Fruit fly (Drosophila melanogaster) whole organism, embryonic: ENCODE data around the gene ato.
A peak's percentile ranks its signal among the peaks of the same experiment; 100 is the strongest.

ENCODE experiments used
- CG10267 ChIP-seq: fragments of 200-800 bp; sonication (Bioruptor generic); optimal IDR thresholded peaks from 2 replicates; lab custom pipeline; 2018; ENCODE audit warnings: missing biosample characterization, mild to moderate bottlenecking, missing genetic modification characterization, moderate library complexity
- CG11398 ChIP-seq: fragments of 200-800 bp; sonication (Bioruptor generic); optimal IDR thresholded peaks from 2 replicates; lab custom pipeline; 2016; ENCODE audit warnings: missing biosample characterization, missing genetic modification characterization
- CG12391 ChIP-seq: fragments of 200-800 bp; sonication (Bioruptor generic); optimal IDR thresholded peaks from 3 replicates; lab custom pipeline; 2018; ENCODE audit warnings: missing biosample characterization, mild to moderate bottlenecking, missing genetic modification characterization, moderate library complexity
- CG12659 ChIP-seq: fragments of 200-800 bp; sonication (Bioruptor generic); optimal IDR thresholded peaks from 3 replicates; lab custom pipeline; 2017; ENCODE audit warnings: mild to moderate bottlenecking, missing biosample characterization, missing genetic modification reagents, missing genetic modification characterization
- CG1529 ChIP-seq: fragments of 200-800 bp; sonication (Bioruptor generic); optimal IDR thresholded peaks from 3 replicates; lab custom pipeline; 2018; ENCODE audit warnings: missing biosample characterization, missing genetic modification characterization
- CG17802 ChIP-seq: fragments of 200-800 bp; sonication (Bioruptor generic); optimal IDR thresholded peaks from 2 replicates; lab custom pipeline; 2018; ENCODE audit warnings: missing biosample characterization, mild to moderate bottlenecking, missing genetic modification characterization, moderate library complexity
- CG17829 ChIP-seq: fragments of 200-800 bp; optimal IDR thresholded peaks from 2 replicates; lab custom pipeline; 2019; ENCODE audit warnings: missing biosample characterization, mild to moderate bottlenecking, missing genetic modification characterization, moderate library complexity
- CG17912 ChIP-seq: fragments of 200-800 bp; sonication (Bioruptor generic); optimal IDR thresholded peaks from 2 replicates; lab custom pipeline; 2018; ENCODE audit warnings: missing biosample characterization, mild to moderate bottlenecking, missing genetic modification characterization
- CG18011 ChIP-seq: fragments of 200-800 bp; sonication (Bioruptor generic); optimal IDR thresholded peaks from 2 replicates; lab custom pipeline; 2017; ENCODE audit warnings: missing biosample characterization, missing genetic modification characterization, mild to moderate bottlenecking, moderate library complexity, missing genotype
- CG2199 ChIP-seq: fragments of 200-800 bp; sonication (Bioruptor generic); IDR thresholded peaks from 3 replicates; pipeline ENCODE4 v1.3.6; 2022; ENCODE audit warnings: missing biosample characterization, missing genetic modification characterization
- CG30020 ChIP-seq: fragments of 200-800 bp; optimal IDR thresholded peaks from 2 replicates; lab custom pipeline; 2019; ENCODE audit warnings: missing biosample characterization, mild to moderate bottlenecking, missing genetic modification characterization, moderate library complexity
- CG3163 ChIP-seq: fragments of 200-800 bp; sonication (Bioruptor generic); optimal IDR thresholded peaks from 3 replicates; lab custom pipeline; 2016; ENCODE audit warnings: missing biosample characterization, missing genetic modification characterization
- CG34224 ChIP-seq: fragments of 200-800 bp; sonication (Bioruptor generic); IDR thresholded peaks from 3 replicates; pipeline ENCODE4 v1.3.6; 2022; ENCODE audit warnings: missing biosample characterization, missing genetic modification characterization; ENCODE audit not compliant: partially characterized antibody
- CG7928 ChIP-seq: fragments of 200-800 bp; sonication (Bioruptor generic); optimal IDR thresholded peaks from 2 replicates; lab custom pipeline; 2017; ENCODE audit warnings: missing biosample characterization, mild to moderate bottlenecking, missing genetic modification characterization
- CG7963 ChIP-seq: fragments of 200-800 bp; sonication (Bioruptor generic); IDR thresholded peaks from 3 replicates; pipeline ENCODE4 v1.3.6; 2022; ENCODE audit warnings: missing biosample characterization, missing genetic modification characterization; ENCODE audit not compliant: partially characterized antibody
- CG9609 ChIP-seq: fragments of 200-800 bp; sonication (Bioruptor generic); optimal IDR thresholded peaks from 3 replicates; lab custom pipeline; 2016; ENCODE audit warnings: missing biosample characterization, missing genetic modification characterization
- CG9797 ChIP-seq: fragments of 200-800 bp; sonication (Bioruptor generic); optimal IDR thresholded peaks from 3 replicates; lab custom pipeline; 2018; ENCODE audit warnings: missing biosample characterization, mild to moderate bottlenecking, missing genetic modification characterization
- CG9817 ChIP-seq: fragments of 200-800 bp; sonication (Bioruptor generic); optimal IDR thresholded peaks from 2 replicates; lab custom pipeline; 2018; ENCODE audit warnings: missing biosample characterization, mild to moderate bottlenecking, missing genetic modification characterization, moderate library complexity
- CG9932 ChIP-seq: fragments of 200-800 bp; sonication (Bioruptor generic); IDR thresholded peaks from 2 replicates; pipeline ENCODE4 v1.3.6; 2022; ENCODE audit warnings: missing biosample characterization, missing genetic modification characterization
- CoRest ChIP-seq: fragments of 200-800 bp; sonication (Bioruptor generic); optimal IDR thresholded peaks from 3 replicates; lab custom pipeline; 2018; ENCODE audit warnings: missing biosample characterization, mild to moderate bottlenecking, missing genetic modification characterization, moderate library complexity
- Dad ChIP-seq: fragments of 200-800 bp; sonication (Bioruptor generic); optimal IDR thresholded peaks from 3 replicates; lab custom pipeline; 2016; ENCODE audit warnings: missing biosample characterization, missing genetic modification characterization
- Dp ChIP-seq: fragments of 200-800 bp; sonication (Bioruptor generic); optimal IDR thresholded peaks from 2 replicates; lab custom pipeline; 2018; ENCODE audit warnings: missing biosample characterization, mild to moderate bottlenecking, missing genetic modification characterization, moderate library complexity
- Hsf ChIP-seq: fragments of 200-800 bp; sonication (Bioruptor generic); optimal IDR thresholded peaks from 3 replicates; lab custom pipeline; 2016; ENCODE audit warnings: missing biosample characterization, missing genetic modification characterization
- Myb ChIP-seq: fragments of 200-800 bp; sonication (Bioruptor generic); optimal IDR thresholded peaks from 2 replicates; lab custom pipeline; 2016; ENCODE audit warnings: missing biosample characterization, missing genetic modification characterization
- Opbp ChIP-seq: fragments of 200-800 bp; sonication (Bioruptor generic); IDR thresholded peaks from 3 replicates; pipeline ENCODE4 v1.3.6; 2022; ENCODE audit warnings: missing biosample characterization, missing genetic modification characterization; ENCODE audit not compliant: partially characterized antibody
- Pdp1 ChIP-seq, 2 experiments: fragments of 200-800 bp; sonication (Bioruptor generic); optimal IDR thresholded peaks; 3 replicates each; lab custom pipeline; 2016; ENCODE audit warnings: missing biosample characterization in 2 of 2, missing genetic modification characterization in 2 of 2, mild to moderate bottlenecking in 1 of 2, moderate library complexity in 1 of 2
- Rx ChIP-seq: fragments of 200-800 bp; sonication (Bioruptor generic); IDR thresholded peaks from 2 replicates; pipeline ENCODE4 v1.3.6; 2022; ENCODE audit warnings: missing biosample characterization, missing genetic modification characterization
- Sin3A ChIP-seq: fragments of >200 bp; optimal IDR thresholded peaks from 2 replicates; lab custom pipeline; 2018
- Six4 ChIP-seq: fragments of 200-800 bp; sonication (Bioruptor generic); optimal IDR thresholded peaks from 2 replicates; lab custom pipeline; 2016; ENCODE audit warnings: missing biosample characterization, missing genetic modification characterization
- Ssrp ChIP-seq: fragments of 200-800 bp; sonication (Bioruptor generic); optimal IDR thresholded peaks from 2 replicates; lab custom pipeline; 2018; ENCODE audit warnings: missing biosample characterization, mild to moderate bottlenecking, missing genetic modification characterization, moderate library complexity
- bbx ChIP-seq: fragments of 200-800 bp; sonication (Bioruptor generic); IDR thresholded peaks from 2 replicates; pipeline ENCODE4 v1.3.6; 2022; ENCODE audit warnings: missing biosample characterization, missing genetic modification characterization; ENCODE audit not compliant: partially characterized antibody
- ci ChIP-seq: fragments of 200-800 bp; sonication (Bioruptor generic); IDR thresholded peaks from 3 replicates; pipeline ENCODE4 v1.3.6; 2022; ENCODE audit warnings: missing biosample characterization, missing genetic modification characterization
- crp ChIP-seq, 2 experiments: fragments of 200-800 bp; sonication (Bioruptor generic); optimal IDR thresholded peaks; 2 replicates in 1 of 2; 3 replicates in 1 of 2; lab custom pipeline; 2017; ENCODE audit warnings: missing biosample characterization in 2 of 2, missing genetic modification characterization in 2 of 2, mild to moderate bottlenecking in 1 of 2, moderate library complexity in 1 of 2
- dati ChIP-seq: fragments of 200-800 bp; sonication (Bioruptor generic); IDR thresholded peaks from 2 replicates; pipeline ENCODE4 v1.3.6; 2022; ENCODE audit warnings: missing biosample characterization, missing genetic modification characterization
- dpn ChIP-seq, 2 experiments: fragments of 200-800 bp; sonication (Bioruptor generic); optimal IDR thresholded peaks; 3 replicates each; lab custom pipeline; 2016; ENCODE audit warnings: missing biosample characterization in 2 of 2, missing genetic modification characterization in 2 of 2
- emc ChIP-seq: fragments of 200-800 bp; sonication (Bioruptor generic); optimal IDR thresholded peaks from 2 replicates; lab custom pipeline; 2016; ENCODE audit warnings: missing biosample characterization, missing genetic modification characterization
- ftz-f1 ChIP-seq: fragments of 200-800 bp; sonication (Bioruptor generic); optimal IDR thresholded peaks from 2 replicates; lab custom pipeline; 2016; ENCODE audit warnings: missing biosample characterization, missing genetic modification characterization
- gsb-n ChIP-seq: fragments of 200-800 bp; sonication (Bioruptor generic); optimal IDR thresholded peaks from 3 replicates; lab custom pipeline; 2018; ENCODE audit warnings: missing biosample characterization, mild to moderate bottlenecking, missing genetic modification characterization
- jumu ChIP-seq: fragments of 200-800 bp; sonication (Bioruptor generic); optimal IDR thresholded peaks from 3 replicates; lab custom pipeline; 2016; ENCODE audit warnings: missing biosample characterization, missing genetic modification characterization
- knrl ChIP-seq: fragments of 200-800 bp; sonication (Bioruptor generic); IDR thresholded peaks from 3 replicates; pipeline ENCODE4 v1.3.6; 2022; ENCODE audit warnings: missing biosample characterization, missing genetic modification characterization; ENCODE audit not compliant: partially characterized antibody
- lbe ChIP-seq: fragments of 200-800 bp; sonication (Bioruptor generic); optimal IDR thresholded peaks from 2 replicates; lab custom pipeline; 2016; ENCODE audit warnings: missing biosample characterization, mild to moderate bottlenecking, missing genetic modification characterization
- luna ChIP-seq: fragments of 200-800 bp; sonication (Bioruptor generic); optimal IDR thresholded peaks from 2 replicates; lab custom pipeline; 2016; ENCODE audit warnings: missing biosample characterization, missing genetic modification characterization
- p53 ChIP-seq: fragments of 200-800 bp; sonication (Bioruptor generic); optimal IDR thresholded peaks from 2 replicates; lab custom pipeline; 2016; ENCODE audit warnings: missing biosample characterization, missing genetic modification characterization
- pum ChIP-seq: fragments of 200-800 bp; sonication (Bioruptor generic); optimal IDR thresholded peaks from 2 replicates; lab custom pipeline; 2016; ENCODE audit warnings: missing biosample characterization, missing genetic modification characterization
- tll ChIP-seq, 2 experiments: fragments of 200-800 bp in 1 of 2; fragments of >200 bp in 1 of 2; sonication (Bioruptor generic) in 1 of 2; optimal IDR thresholded peaks; 2 replicates each; lab custom pipeline; 2017 to 2019; ENCODE audit warnings: missing biosample characterization in 2 of 2, missing genetic modification characterization in 2 of 2, mild to moderate bottlenecking in 1 of 2, moderate library complexity in 1 of 2
- trem ChIP-seq: fragments of 200-800 bp; optimal IDR thresholded peaks from 3 replicates; lab custom pipeline; 2019; ENCODE audit warnings: missing biosample characterization, mild to moderate bottlenecking, missing genetic modification characterization, moderate library complexity
- vfl ChIP-seq: fragments of 200-800 bp; sonication (Bioruptor generic); optimal IDR thresholded peaks from 2 replicates; lab custom pipeline; 2016; ENCODE audit warnings: missing biosample characterization, missing genetic modification characterization
- zen2 ChIP-seq: fragments of 200-800 bp; sonication (Bioruptor generic); IDR thresholded peaks from 3 replicates; pipeline ENCODE4 v1.3.6; 2022; ENCODE audit warnings: missing biosample characterization, missing genetic modification characterization; ENCODE audit not compliant: partially characterized antibody

The ato gene

dm6 chr3R:8300928-8301752, 23.3 kb downstream of the ato start, which contains the start of the genes CG9626 and mRpL1 (continued):
- TF ChIP-seq CG34224 (GFP tag; lab: Robert Waterston, UW), result peak; percentile 30; the same call in 1 of the 3 replicates
- no peak for TF ChIP-seq zen2 (GFP tag; lab: Robert Waterston, UW)
- peak; percentile 94 for TF ChIP-seq CG10267 (tag; lab: Kevin White, UChicago)
- TF ChIP-seq CoRest, result peak; percentile 45
- TF ChIP-seq CG7963 (GFP tag; lab: Robert Waterston, UW), result no peak
- TF ChIP-seq CG11398, result no peak
- TF ChIP-seq p53 (GFP tag; lab: Kevin White, UChicago), result peak; percentile 5
- peak; percentile 27 for TF ChIP-seq Hsf (GFP tag; lab: Kevin White, UChicago)
- peak; percentile 21 for TF ChIP-seq jumu (GFP tag; lab: Kevin White, UChicago)
- no peak for TF ChIP-seq CG1529 (GFP tag; lab: Kevin White, UChicago)
- peak; percentile 29 for TF ChIP-seq CG30020 (tag; lab: Kevin White, UChicago)
- no peak for TF ChIP-seq Ssrp (tag; lab: Kevin White, UChicago)
- TF ChIP-seq Rx (GFP tag; lab: Robert Waterston, UW), result no peak
- no peak for TF ChIP-seq emc
- peak; percentile 45 for TF ChIP-seq CG17829 (tag; lab: Kevin White, UChicago)
- peak in 1 of 2 experiments; percentile 89 for TF ChIP-seq tll (GFP tag; optimal IDR thresholded peaks at IDR 0.05; lab: Kevin White, UChicago)
- no peak for TF ChIP-seq lbe (GFP tag; lab: Kevin White, UChicago)
- TF ChIP-seq ftz-f1 (GFP tag; lab: Kevin White, UChicago), result peak; percentile 94
- TF ChIP-seq Myb, result peak; percentile 99
- peak; percentile 34 for TF ChIP-seq CG12391
- TF ChIP-seq bbx (GFP tag; lab: Robert Waterston, UW), result peak; percentile 47
- TF ChIP-seq luna, result no peak
- TF ChIP-seq trem (tag; lab: Kevin White, UChicago), result peak; percentile 100
- peak; percentile 58 for TF ChIP-seq Dp (GFP tag; lab: Kevin White, UChicago)
- TF ChIP-seq vfl, result peak; percentile 43
- TF ChIP-seq Dad (GFP tag; lab: Kevin White, UChicago), result peak; percentile 34
- TF ChIP-seq gsb-n, result no peak
- TF ChIP-seq CG7928 (GFP tag; lab: Kevin White, UChicago), result peak; percentile 19
- peak; percentile 47 for TF ChIP-seq CG9797 (GFP tag; lab: Kevin White, UChicago)
- TF ChIP-seq CG9817, result no peak
- TF ChIP-seq crp (GFP tag; optimal IDR thresholded peaks at IDR 0.05; lab: Kevin White, UChicago), result peak in 1 of 2 experiments; percentile 16
- peak; percentile 1 for TF ChIP-seq pum (GFP tag; lab: Kevin White, UChicago)
- TF ChIP-seq CG17802 (tag; lab: Kevin White, UChicago), result peak; percentile 7
- peak; percentile 52 for TF ChIP-seq CG12659
- TF ChIP-seq Pdp1 (GFP tag; optimal IDR thresholded peaks at IDR 0.05; lab: Kevin White, UChicago), result peak in 1 of 2 experiments; percentile 100
- peak; percentile 51; the same call in 1 of the 3 replicates for TF ChIP-seq CG2199 (GFP tag; lab: Robert Waterston, UW)
- peak; percentile 22 for TF ChIP-seq CG17912 (GFP tag; lab: Kevin White, UChicago)
- TF ChIP-seq CG18011 (GFP tag; lab: Kevin White, UChicago), result no peak
- TF ChIP-seq CG9932 (GFP tag; lab: Robert Waterston, UW), result peak; percentile 28; the same call in 1 of the 2 replicates
- no peak for TF ChIP-seq dati (GFP tag; lab: Robert Waterston, UW)
- peak in 1 of 2 experiments; percentile 43 for TF ChIP-seq dpn (GFP tag; optimal IDR thresholded peaks at IDR 0.05; lab: Kevin White, UChicago)
- peak; percentile 28; the same call in 1 of the 3 replicates for TF ChIP-seq ci
- no peak for TF ChIP-seq Six4 (GFP tag; lab: Kevin White, UChicago)
- peak; percentile 10 for TF ChIP-seq CG9609 (GFP tag; lab: Kevin White, UChicago)
- TF ChIP-seq knrl (GFP tag; lab: Robert Waterston, UW), result no peak
- peak; percentile 54 for TF ChIP-seq CG3163 (GFP tag; lab: Kevin White, UChicago)
- TF ChIP-seq Opbp (GFP tag; lab: Robert Waterston, UW), result peak; percentile 63; the same call in 2 of the 3 replicates
- TF ChIP-seq Sin3A (lab: Kevin White, UChicago), result peak; percentile 49
